Worm (Caenorhabditis elegans) whole organism, mixed stage, embryonic: Measurements from ENCODE around the gene F25H9.2.

Experiments
- M03D4.4 ChIP-seq: sonication (generic microtip); optimal IDR thresholded peaks from 2 replicates; lab custom pipeline; 2017; ENCODE audit warnings: mild to moderate bottlenecking, missing genetic modification characterization, missing compliant biosample characterization
- bed-3 ChIP-seq: fragments of 200-800 bp; sonication (Bioruptor generic); optimal IDR thresholded peaks from 3 replicates; lab custom pipeline; 2018; ENCODE audit warnings: mild to moderate bottlenecking, missing genetic modification characterization, moderate library complexity, missing compliant biosample characterization
- blmp-1 ChIP-seq: fragments of 150-350 bp; optimal IDR thresholded peaks from 2 replicates; lab custom pipeline; 2014; ENCODE audit warnings: missing biosample characterization, missing genetic modification characterization
- ceh-39 ChIP-seq: fragments of 150-350 bp; optimal IDR thresholded peaks from 2 replicates; lab custom pipeline; 2014; ENCODE audit warnings: missing biosample characterization, missing genetic modification characterization
- ceh-43 ChIP-seq: fragments of 200-800 bp; sonication (Bioruptor generic); optimal IDR thresholded peaks from 2 replicates; lab custom pipeline; 2018; ENCODE audit warnings: mild to moderate bottlenecking, missing genetic modification characterization, moderate library complexity, missing compliant biosample characterization
- ceh-83 ChIP-seq: fragments of 200-800 bp; sonication (Bioruptor generic); optimal IDR thresholded peaks from 2 replicates; lab custom pipeline; 2018; ENCODE audit warnings: mild to moderate bottlenecking, missing genetic modification characterization, missing compliant biosample characterization
- ces-1 ChIP-seq: fragments of 150-350 bp; optimal IDR thresholded peaks from 2 replicates; lab custom pipeline; 2014; ENCODE audit warnings: missing biosample characterization, missing genetic modification reagents, missing genetic modification characterization
- cnd-1 ChIP-seq: fragments of 200-800 bp; sonication (Bioruptor generic); optimal IDR thresholded peaks from 2 replicates; lab custom pipeline; 2018; ENCODE audit warnings: mild to moderate bottlenecking, missing genetic modification characterization, missing compliant biosample characterization
- drap-1 ChIP-seq: fragments of 200-800 bp; sonication (Bioruptor generic); optimal IDR thresholded peaks from 3 replicates; lab custom pipeline; 2018; ENCODE audit warnings: mild to moderate bottlenecking, missing genetic modification characterization, missing compliant biosample characterization
- elt-1 ChIP-seq: sonication (generic microtip); optimal IDR thresholded peaks from 2 replicates; lab custom pipeline; 2017; ENCODE audit warnings: missing genetic modification characterization, mild to moderate bottlenecking, missing compliant biosample characterization, antibody characterized with exemption, moderate library complexity, borderline replicate concordance; ENCODE audit not compliant: insufficient read depth
- elt-3 ChIP-seq: fragments of 150-350 bp; optimal IDR thresholded peaks from 2 replicates; lab custom pipeline; 2014; ENCODE audit warnings: missing biosample characterization, missing genetic modification characterization
- flh-1 ChIP-seq: fragments of 200-800 bp; sonication (Bioruptor generic); optimal IDR thresholded peaks from 2 replicates; lab custom pipeline; 2018; ENCODE audit warnings: mild to moderate bottlenecking, missing genetic modification characterization, moderate library complexity, missing compliant biosample characterization
- ham-2 ChIP-seq: fragments of 200-800 bp; sonication (Bioruptor generic); optimal IDR thresholded peaks from 2 replicates; lab custom pipeline; 2018; ENCODE audit warnings: mild to moderate bottlenecking, missing genetic modification characterization, missing compliant biosample characterization
- hlh-1 ChIP-seq: fragments of 150-350 bp; optimal IDR thresholded peaks from 2 replicates; lab custom pipeline; 2014; ENCODE audit warnings: missing biosample characterization, missing genetic modification reagents, missing genetic modification characterization
- lin-13 ChIP-seq: fragments of 150-350 bp; optimal IDR thresholded peaks from 2 replicates; lab custom pipeline; 2014; ENCODE audit warnings: missing biosample characterization, missing genetic modification characterization
- lin-32 ChIP-seq: fragments of 200-800 bp; sonication (Bioruptor generic); optimal IDR thresholded peaks from 2 replicates; lab custom pipeline; 2018; ENCODE audit warnings: mild to moderate bottlenecking, missing genetic modification characterization, missing compliant biosample characterization
- lsy-2 ChIP-seq: fragments of 150-350 bp; optimal IDR thresholded peaks from 2 replicates; lab custom pipeline; 2014; ENCODE audit warnings: missing biosample characterization, missing genetic modification characterization
- mab-5 ChIP-seq: fragments of 150-350 bp; optimal IDR thresholded peaks from 2 replicates; lab custom pipeline; 2014; ENCODE audit warnings: missing biosample characterization, missing genetic modification characterization
- mep-1 ChIP-seq: fragments of 150-350 bp; optimal IDR thresholded peaks from 2 replicates; lab custom pipeline; 2017; ENCODE audit warnings: missing biosample characterization, missing genetic modification reagents, missing genetic modification characterization, inconsistent platforms
- mls-2 ChIP-seq: sonication (generic microtip); optimal IDR thresholded peaks from 2 replicates; lab custom pipeline; 2016; ENCODE audit warnings: mild to moderate bottlenecking, missing genetic modification characterization, moderate library complexity, missing compliant biosample characterization
- nhr-12 ChIP-seq: fragments of 150-350 bp; optimal IDR thresholded peaks from 2 replicates; lab custom pipeline; 2014; ENCODE audit warnings: missing biosample characterization, missing genetic modification characterization
- nhr-2 ChIP-seq: fragments of 150-350 bp; optimal IDR thresholded peaks from 2 replicates; lab custom pipeline; 2014; ENCODE audit warnings: missing biosample characterization, missing genetic modification characterization
- nhr-237 ChIP-seq: fragments of 150-350 bp; optimal IDR thresholded peaks from 2 replicates; lab custom pipeline; 2014; ENCODE audit warnings: missing biosample characterization, missing genetic modification characterization
- nhr-28 ChIP-seq: fragments of 150-350 bp; optimal IDR thresholded peaks from 2 replicates; lab custom pipeline; 2014; ENCODE audit warnings: missing biosample characterization, missing genetic modification characterization
- nhr-76 ChIP-seq: sonication (generic microtip); optimal IDR thresholded peaks from 2 replicates; lab custom pipeline; 2017; ENCODE audit warnings: missing biosample characterization, missing genetic modification characterization
- pha-4 ChIP-seq: fragments of 150-350 bp; optimal IDR thresholded peaks from 2 replicates; lab custom pipeline; 2018; ENCODE audit warnings: missing biosample characterization, missing genetic modification reagents, missing genetic modification characterization
- sem-2 ChIP-seq: fragments of 200-800 bp; sonication (Bioruptor generic); optimal IDR thresholded peaks from 2 replicates; lab custom pipeline; 2018; ENCODE audit warnings: mild to moderate bottlenecking, missing genetic modification characterization, missing compliant biosample characterization
- snpc-4 ChIP-seq: fragments of 150-350 bp; optimal IDR thresholded peaks from 2 replicates; lab custom pipeline; 2014; ENCODE audit warnings: missing biosample characterization, missing genetic modification characterization
- sptf-1 ChIP-seq: sonication (generic microtip); optimal IDR thresholded peaks from 2 replicates; lab custom pipeline; 2017; ENCODE audit warnings: mild to moderate bottlenecking, missing genetic modification characterization, moderate library complexity, missing compliant biosample characterization
- tbx-8 ChIP-seq: fragments of 200-800 bp; sonication (Bioruptor generic); optimal IDR thresholded peaks from 2 replicates; lab custom pipeline; 2018; ENCODE audit warnings: mild to moderate bottlenecking, missing genetic modification characterization, moderate library complexity, missing compliant biosample characterization
- unc-120 ChIP-seq: sonication (generic microtip); optimal IDR thresholded peaks from 2 replicates; lab custom pipeline; 2017; ENCODE audit warnings: missing genetic modification characterization, missing compliant biosample characterization; ENCODE audit not compliant: poor library complexity, severe bottlenecking
- unc-39 ChIP-seq: fragments of 150-350 bp; optimal IDR thresholded peaks from 2 replicates; lab custom pipeline; 2014; ENCODE audit warnings: missing biosample characterization, missing genetic modification characterization
- unc-62 ChIP-seq: fragments of 150-350 bp; optimal IDR thresholded peaks from 2 replicates; lab custom pipeline; 2014; ENCODE audit warnings: missing biosample characterization, missing genetic modification reagents, missing genetic modification characterization
- zip-8 ChIP-seq: fragments of 150-350 bp; optimal IDR thresholded peaks from 2 replicates; lab custom pipeline; 2014; ENCODE audit warnings: missing biosample characterization, missing genetic modification characterization
- ztf-11 ChIP-seq: fragments of 150-350 bp; optimal IDR thresholded peaks from 2 replicates; lab custom pipeline; 2014; ENCODE audit warnings: missing biosample characterization, missing genetic modification characterization

F25H9.2 gene

ce11 chrV:13464123-13464522 is 6.2 kb downstream of the F25H9.2 start:
- TF ChIP-seq unc-120 = no peak
- peak; percentile 16 for TF ChIP-seq ces-1

ce11 chrV:13468190-13468765 is 10.4 kb downstream of the F25H9.2 start, which contains the start of the genes F25H9.6 and F25H9.7:
TSS of gene F25H9.6 (minus strand) at chrV:13468361.
TSS of gene F25H9.7 (plus strand) at chrV:13468376.
- TF ChIP-seq sptf-1 (tag; lab: Kevin White, UChicago) = peak; percentile 78
- TF ChIP-seq flh-1 (GFP tag; lab: Kevin White, UChicago) = no peak
- no peak for TF ChIP-seq nhr-237
- TF ChIP-seq nhr-76 (tag; lab: Kevin White, UChicago) = no peak
- TF ChIP-seq lsy-2 (tag; lab: Kevin White, UChicago) = no peak
- no peak for TF ChIP-seq elt-1 (tag; lab: Kevin White, UChicago)
- no peak for TF ChIP-seq pha-4
- no peak for TF ChIP-seq nhr-28
- TF ChIP-seq cnd-1 = peak; percentile 55
- TF ChIP-seq ztf-11 (tag; lab: Kevin White, UChicago) = no peak
- peak; percentile 33 for TF ChIP-seq lin-13 (tag; lab: Kevin White, UChicago)
- no peak for TF ChIP-seq unc-120
- TF ChIP-seq unc-62 = no peak
- TF ChIP-seq nhr-2 (tag; lab: Kevin White, UChicago) = no peak
- TF ChIP-seq M03D4.4 (tag; lab: Kevin White, UChicago) = no peak
- no peak for TF ChIP-seq mls-2
- no peak for TF ChIP-seq tbx-8 (GFP tag; lab: Kevin White, UChicago)
- no peak for TF ChIP-seq unc-39 (tag; lab: Kevin White, UChicago)
- no peak for TF ChIP-seq sem-2
- TF ChIP-seq ceh-43 (GFP tag; lab: Kevin White, UChicago) = no peak
- no peak for TF ChIP-seq nhr-12 (tag; lab: Kevin White, UChicago)
- TF ChIP-seq mab-5 = no peak
- TF ChIP-seq lin-32 (GFP tag; lab: Kevin White, UChicago) = no peak
- TF ChIP-seq mep-1 (tag; lab: Kevin White, UChicago) = peak; percentile 52
- TF ChIP-seq ceh-39 (tag; lab: Kevin White, UChicago) = no peak
- peak; percentile 30 for TF ChIP-seq drap-1 (GFP tag; lab: Kevin White, UChicago)
- TF ChIP-seq zip-8 (tag; lab: Kevin White, UChicago) = no peak
- TF ChIP-seq ces-1 = peak; percentile 49
- no peak for TF ChIP-seq snpc-4 (tag; lab: Kevin White, UChicago)
- no peak for TF ChIP-seq ceh-83
- no peak for TF ChIP-seq ham-2 (GFP tag; lab: Kevin White, UChicago)
- TF ChIP-seq bed-3 (GFP tag; lab: Kevin White, UChicago) = no peak
- no peak for TF ChIP-seq hlh-1 (tag; lab: Kevin White, UChicago)
- no peak for TF ChIP-seq elt-3 (tag; lab: Kevin White, UChicago)
- no peak for TF ChIP-seq blmp-1 (tag; lab: Kevin White, UChicago)
- TF ChIP-seq, all 35 proteins: peak for 6

- TF ChIP-seq snpc-4 (tag; lab: Kevin White, UChicago) = no peak
- no peak for TF ChIP-seq ceh-83
- no peak for TF ChIP-seq nhr-12 (tag; lab: Kevin White, UChicago)
- no peak for TF ChIP-seq mab-5
- TF ChIP-seq ceh-39 (tag; lab: Kevin White, UChicago) = no peak
- no peak for TF ChIP-seq sem-2
- TF ChIP-seq unc-62 = no peak
- TF ChIP-seq unc-39 (tag; lab: Kevin White, UChicago) = no peak
- TF ChIP-seq lin-32 (GFP tag; lab: Kevin White, UChicago) = no peak
- no peak for TF ChIP-seq hlh-1 (tag; lab: Kevin White, UChicago)
- TF ChIP-seq M03D4.4 (tag; lab: Kevin White, UChicago) = no peak
- no peak for TF ChIP-seq sptf-1 (tag; lab: Kevin White, UChicago)
- no peak for TF ChIP-seq ztf-11 (tag; lab: Kevin White, UChicago)
- no peak for TF ChIP-seq elt-3 (tag; lab: Kevin White, UChicago)
- TF ChIP-seq drap-1 (GFP tag; lab: Kevin White, UChicago) = no peak
- TF ChIP-seq, all 35 proteins: peak for 0
These were observed 14.2 kb downstream of the F25H9.2 start for ce11 chrV:13472062-13472461.

ce11 chrV:13473467-13473866 is 15.6 kb downstream of the F25H9.2 start, which contains the start of gene T10G3.1:
TSS of gene T10G3.1 (minus strand) at chrV:13473679.
- TF ChIP-seq mep-1 (tag; lab: Kevin White, UChicago) (no peak), elt-1 (tag; lab: Kevin White, UChicago) (no peak), unc-62 (peak; percentile 79), hlh-1 (tag; lab: Kevin White, UChicago) (peak; percentile 97), lsy-2 (tag; lab: Kevin White, UChicago) (no peak), M03D4.4 (tag; lab: Kevin White, UChicago) (no peak), sptf-1 (tag; lab: Kevin White, UChicago) (no peak), zip-8 (tag; lab: Kevin White, UChicago) (no peak), flh-1 (GFP tag; lab: Kevin White, UChicago) (no peak), elt-3 (tag; lab: Kevin White, UChicago) (no peak)
